Fruit fly (Drosophila melanogaster): ENCODE measurements around the gene CG32436.

DNA sequence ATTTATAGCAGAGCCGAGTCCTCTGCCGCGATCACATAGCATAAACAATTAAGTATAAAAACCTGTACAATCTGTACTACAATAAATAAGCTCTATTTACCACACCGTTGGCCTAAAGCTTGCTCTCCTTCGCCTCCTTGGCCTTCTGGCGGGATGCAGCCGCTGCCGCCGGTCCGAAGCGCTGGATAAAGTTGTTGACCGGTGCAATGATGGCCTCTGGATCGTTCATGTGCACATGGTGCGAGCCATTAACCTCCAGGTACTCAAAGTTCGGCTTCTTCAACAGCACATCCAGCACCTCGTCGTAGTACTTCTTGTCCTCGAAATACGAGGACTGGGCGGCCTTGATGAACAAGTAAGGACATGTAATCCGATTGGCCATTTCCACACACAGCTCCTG, 41.3 kb upstream of the CG32436 start:
- no peak for TF ChIP-seq GATAd (GFP tag; optimal IDR thresholded peaks at IDR 0.05)
- TF ChIP-seq Dfd (GFP tag; optimal IDR thresholded peaks at IDR 0.05): no peak
- no peak for TF ChIP-seq Vsx2 (GFP tag; optimal IDR thresholded peaks at IDR 0.05; ENCODE audit: partially characterized antibody)
- no peak for TF ChIP-seq Rel (GFP tag; optimal IDR thresholded peaks at IDR 0.05)
- TF ChIP-seq Rel (tag; optimal IDR thresholded peaks at IDR 0.05): no peak
- no peak for TF ChIP-seq Hr78 (GFP tag; optimal IDR thresholded peaks at IDR 0.05)
- no peak for TF ChIP-seq lola (GFP tag; optimal IDR thresholded peaks at IDR 0.05)
- no peak for TF ChIP-seq psq (GFP tag; optimal IDR thresholded peaks at IDR 0.05)
- no peak for TF ChIP-seq OdsH (GFP tag; optimal IDR thresholded peaks at IDR 0.05)
- TF ChIP-seq fru (GFP tag; optimal IDR thresholded peaks at IDR 0.05): no peak
- TF ChIP-seq N (GFP tag; optimal IDR thresholded peaks at IDR 0.05): no peak
- no peak for TF ChIP-seq Mio (GFP tag; optimal IDR thresholded peaks at IDR 0.05)
- TF ChIP-seq rgr (GFP tag; optimal IDR thresholded peaks at IDR 0.05): no peak
- TF ChIP-seq foxo (GFP tag; optimal IDR thresholded peaks at IDR 0.05): no peak

Data from whole organism, wandering third instar larva.